Worm (Caenorhabditis elegans) whole organism, mixed stage, embryonic: ENCODE results near the gene Y73B6BL.12.

Experiments used
- sptf-1 ChIP-seq: sonication (generic microtip); optimal IDR thresholded peaks from 2 replicates; lab custom pipeline; 2017; ENCODE audit warnings: mild to moderate bottlenecking, missing genetic modification characterization, moderate library complexity, missing compliant biosample characterization
- unc-39 ChIP-seq: fragments of 150-350 bp; optimal IDR thresholded peaks from 2 replicates; lab custom pipeline; 2014; ENCODE audit warnings: missing biosample characterization, missing genetic modification characterization

- TF ChIP-seq sptf-1 (tag; lab: Kevin White, UChicago): no peak
- TF ChIP-seq unc-39 (tag; lab: Kevin White, UChicago): no peak
Observed at ce11 chrIV:6328198-6328597, 10.9 kb upstream of the Y73B6BL.12 start.
